Worm (Caenorhabditis elegans): ENCODE results near the gene Y40A1A.3.
A peak's percentile ranks its signal among the peaks of the same experiment; 100 is the strongest.

The Y40A1A.3 gene

DNA sequence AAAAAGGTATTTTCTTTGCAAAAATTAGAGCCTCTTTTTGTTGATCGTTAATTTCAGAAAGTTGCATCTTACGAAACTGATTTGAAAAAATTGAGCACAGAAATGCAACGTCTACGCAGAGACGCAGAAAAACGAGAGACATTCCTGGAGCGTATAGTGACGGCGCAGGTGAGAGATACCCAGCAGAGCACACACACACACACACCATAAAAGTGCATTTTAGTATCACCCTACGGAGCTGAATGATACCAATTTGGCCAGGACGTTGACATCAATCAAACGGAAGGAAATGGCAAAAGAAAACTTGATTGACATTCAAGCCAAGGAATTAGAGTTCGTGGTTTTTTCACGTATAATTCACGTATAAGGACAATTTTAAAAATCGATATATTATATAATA lies 16.7 kb upstream of the Y40A1A.3 start:
- TF ChIP-seq lin-39 (tag; optimal IDR thresholded peaks at IDR 0.05) (no peak), skn-1 (tag; optimal IDR thresholded peaks at IDR 0.05) (no peak), pha-4 (tag; optimal IDR thresholded peaks at IDR 0.05) (peak; percentile 20), eor-1 (tag; optimal IDR thresholded peaks at IDR 0.05) (no peak), nfya-1 (tag; optimal IDR thresholded peaks at IDR 0.05; ENCODE audit: insufficient read depth) (no peak), pqm-1 (tag; optimal IDR thresholded peaks at IDR 0.05) (peak; percentile 76), jun-1 (tag; optimal IDR thresholded peaks at IDR 0.05) (peak; percentile 42), elt-2 (tag; optimal IDR thresholded peaks at IDR 0.05) (peak; percentile 85)

DNA sequence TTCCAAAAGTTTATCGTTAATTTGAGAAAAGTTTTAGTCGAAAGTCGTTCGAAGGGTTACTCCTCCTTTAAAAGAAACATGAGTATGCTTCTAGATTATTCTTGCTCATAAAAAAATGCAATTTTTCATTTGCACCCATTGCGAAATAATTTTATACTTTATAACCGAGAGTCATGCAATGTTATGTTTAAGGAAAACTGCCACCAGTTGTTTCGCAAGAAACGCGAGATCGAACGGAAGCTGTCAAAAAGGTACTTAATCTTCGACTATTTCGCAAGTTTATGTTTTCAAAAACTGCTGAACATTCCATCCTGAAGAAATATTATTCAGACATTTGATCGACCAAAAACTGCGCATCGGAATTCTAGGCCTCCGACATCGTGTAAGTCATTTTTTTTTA lies 16.1 kb upstream of the Y40A1A.3 start:
- TF ChIP-seq fkh-10 (GFP tag; optimal IDR thresholded peaks at IDR 0.05) (no peak), mdl-1 (tag; optimal IDR thresholded peaks at IDR 0.05) (no peak), fos-1 (tag; optimal IDR thresholded peaks at IDR 0.05) (no peak), ztf-4 (tag; optimal IDR thresholded peaks at IDR 0.05) (no peak), ceh-16 (tag; optimal IDR thresholded peaks at IDR 0.05) (no peak), nhr-11 (tag; optimal IDR thresholded peaks at IDR 0.05) (no peak)

DNA sequence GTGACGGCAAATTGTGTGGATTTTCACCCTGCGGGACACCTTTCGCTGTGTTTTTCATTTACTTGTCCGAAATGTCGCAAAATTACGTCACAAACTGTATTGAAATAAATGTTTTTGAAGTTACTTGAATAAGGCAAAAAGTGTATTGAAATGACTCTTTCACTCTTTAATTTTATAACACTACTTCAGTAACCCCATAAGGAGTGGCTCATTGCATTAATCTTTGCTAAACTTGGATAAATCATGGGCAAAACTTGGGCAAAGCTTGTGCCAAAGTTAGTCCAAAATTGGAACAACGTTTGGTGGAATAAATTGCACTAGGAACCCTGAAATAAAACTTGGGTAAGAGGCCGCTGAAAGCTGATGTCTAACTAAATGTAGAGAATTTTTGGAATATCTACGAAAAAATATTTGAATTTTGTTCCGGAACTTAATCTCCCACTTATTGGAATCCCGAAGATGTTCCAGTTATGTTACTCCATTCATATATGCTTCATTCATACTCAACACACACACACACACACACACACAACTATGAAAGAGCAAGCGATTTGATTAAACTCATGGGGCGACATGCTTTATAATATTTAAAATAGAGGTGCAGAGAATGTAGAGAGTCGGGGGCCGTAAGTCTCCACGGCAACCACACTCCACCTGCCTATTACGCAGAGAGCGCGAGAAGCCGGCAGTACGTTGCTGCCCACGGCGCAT lies 14.8 kb upstream of the Y40A1A.3 start, which contains the start of gene Y102A11A.9:
Gene Y102A11A.9, plus strand, starts transcription at position 661 of the 711 bp plus-strand sequence.
- TF ChIP-seq ztf-11 (tag; optimal IDR thresholded peaks at IDR 0.05) (no peak), lsy-12 (tag; optimal IDR thresholded peaks at IDR 0.05) (no peak), lin-39 (tag; optimal IDR thresholded peaks at IDR 0.05) (no peak), ztf-4 (tag; optimal IDR thresholded peaks at IDR 0.05) (no peak), unc-39 (tag; optimal IDR thresholded peaks at IDR 0.05) (no peak), nhr-28 (tag; optimal IDR thresholded peaks at IDR 0.05) (no peak), nhr-43 (tag; optimal IDR thresholded peaks at IDR 0.05; ENCODE audit: poor library complexity, severe bottlenecking) (no peak)

DNA sequence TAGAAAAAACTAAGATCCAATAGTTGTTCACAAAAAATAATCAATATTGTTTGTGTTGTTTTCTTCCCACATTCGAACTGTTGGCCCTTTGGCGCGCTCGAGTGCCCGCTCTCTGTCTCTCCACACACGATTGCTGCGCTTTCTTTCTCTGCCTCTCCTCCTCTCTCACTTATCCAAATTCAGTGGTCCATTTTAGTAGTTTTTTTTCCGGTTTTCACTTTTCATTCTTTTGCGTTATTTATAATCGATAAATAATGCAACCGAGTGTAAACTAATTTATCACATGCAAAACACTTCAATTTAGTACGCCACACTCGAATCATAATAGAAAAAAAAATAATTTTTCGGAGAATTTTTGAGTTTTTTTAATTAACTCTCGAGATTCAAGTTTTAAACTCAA lies 2.7 kb upstream of the Y40A1A.3 start:
- TF ChIP-seq fkh-10 (GFP tag; optimal IDR thresholded peaks at IDR 0.05) (no peak), lin-39 (tag; optimal IDR thresholded peaks at IDR 0.05) (no peak), nhr-12 (tag; optimal IDR thresholded peaks at IDR 0.05) (no peak), ZK546.5 (tag; optimal IDR thresholded peaks at IDR 0.05) (no peak), daf-12 (tag; optimal IDR thresholded peaks at IDR 0.05) (no peak), sea-2 (GFP tag; optimal IDR thresholded peaks at IDR 0.05) (no peak), aly-2 (tag; optimal IDR thresholded peaks at IDR 0.05) (no peak), ceh-28 (tag; optimal IDR thresholded peaks at IDR 0.05) (no peak), elt-2 (tag; optimal IDR thresholded peaks at IDR 0.05) (no peak), elt-3 (tag; optimal IDR thresholded peaks at IDR 0.05) (no peak), ztf-4 (tag; optimal IDR thresholded peaks at IDR 0.05) (no peak), pha-4 (tag; optimal IDR thresholded peaks at IDR 0.05) (no peak)

DNA sequence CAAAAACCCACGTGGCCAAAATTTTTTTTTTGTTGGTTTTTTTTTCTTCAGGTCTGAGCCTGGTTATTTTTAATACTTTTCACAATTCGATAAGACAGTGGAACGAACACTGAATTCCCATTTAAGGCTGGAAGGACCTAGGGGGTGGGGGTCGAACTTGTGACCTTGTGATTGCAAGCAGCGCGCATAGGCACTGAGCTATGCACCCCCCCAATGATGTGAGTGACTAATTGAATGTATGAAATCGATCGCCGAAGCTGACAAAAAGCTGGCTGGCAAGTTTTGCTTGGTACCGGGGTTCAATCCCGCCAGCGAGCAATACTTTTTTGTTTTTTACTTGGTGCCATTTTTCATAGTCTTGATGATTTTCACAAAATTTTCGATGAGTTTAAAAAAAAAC lies 991 bp upstream of the Y40A1A.3 start:
- TF ChIP-seq ceh-9 (tag; optimal IDR thresholded peaks at IDR 0.05) (no peak), daf-12 (tag; optimal IDR thresholded peaks at IDR 0.05) (no peak), zag-1 (tag; optimal IDR thresholded peaks at IDR 0.05) (no peak), eor-1 (tag; optimal IDR thresholded peaks at IDR 0.05) (no peak), fos-1 (tag; optimal IDR thresholded peaks at IDR 0.05) (no peak), ceh-28 (tag; optimal IDR thresholded peaks at IDR 0.05) (no peak), nhr-237 (tag; optimal IDR thresholded peaks at IDR 0.05) (no peak), hmg-11 (tag; optimal IDR thresholded peaks at IDR 0.05) (no peak)

DNA sequence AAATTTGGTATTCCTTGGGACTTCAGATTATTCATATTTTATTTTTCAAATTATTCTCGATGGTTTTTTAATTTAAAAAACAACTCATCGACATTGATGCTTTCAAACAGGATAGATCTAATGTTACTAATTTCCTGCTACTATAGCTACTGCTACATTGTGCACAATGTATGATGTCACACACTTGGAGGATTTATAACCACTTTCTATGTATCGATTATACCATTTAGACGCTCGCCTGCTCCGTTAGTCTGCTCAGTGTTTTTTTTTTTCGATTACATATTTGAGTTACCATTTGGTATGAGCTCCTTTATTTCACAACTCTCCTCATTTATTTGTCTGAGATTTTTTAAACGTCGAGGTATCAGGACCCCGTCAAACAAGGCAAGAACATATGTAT lies 7.4 kb downstream of the Y40A1A.3 start, which contains the start of gene Y40A1A.2:
Gene Y40A1A.2, plus strand, starts transcription at position 301 of the 400 bp plus-strand sequence.
- TF ChIP-seq nhr-23 (tag; optimal IDR thresholded peaks at IDR 0.05): no peak
- no peak for TF ChIP-seq ceh-9 (tag; optimal IDR thresholded peaks at IDR 0.05)

Measured in whole organism, L3 larva.